Fruit fly (Drosophila melanogaster) whole organism, wandering third instar larva: Measurements from ENCODE around the gene Jon65Ai.

Experiments
- Abd-B ChIP-seq: fragments of >200 bp; optimal IDR thresholded peaks from 2 replicates; lab custom pipeline; 2017; ENCODE audit warnings: missing biosample characterization, missing genetic modification characterization
- CG32264 ChIP-seq: fragments of 200-800 bp; sonication (Bioruptor generic); optimal IDR thresholded peaks from 2 replicates; lab custom pipeline; 2016; ENCODE audit warnings: missing biosample characterization, missing genetic modification characterization
- CG9705 ChIP-seq: fragments of 200-800 bp; sonication (Bioruptor generic); optimal IDR thresholded peaks from 2 replicates; lab custom pipeline; 2018; ENCODE audit warnings: missing biosample characterization, mild to moderate bottlenecking, missing genetic modification characterization
- CrebA ChIP-seq: fragments of 200-800 bp; sonication (Bioruptor generic); optimal IDR thresholded peaks from 2 replicates; lab custom pipeline; 2016; ENCODE audit warnings: missing biosample characterization, mild to moderate bottlenecking, missing genetic modification characterization, borderline replicate concordance
- Dfd ChIP-seq: fragments of >200 bp; optimal IDR thresholded peaks from 2 replicates; lab custom pipeline; 2017; ENCODE audit warnings: missing biosample characterization, missing genetic modification characterization
- Dif ChIP-seq: fragments of 200-275, 200-300 bp; sonication (Bioruptor generic); optimal IDR thresholded peaks from 2 replicates; lab custom pipeline; 2018; ENCODE audit warnings: missing biosample characterization, missing genetic modification characterization; ENCODE audit not compliant: partially characterized antibody
- GATAd ChIP-seq: sonication (Bioruptor generic); optimal IDR thresholded peaks from 2 replicates; lab custom pipeline; 2016; ENCODE audit warnings: missing biosample characterization, missing genetic modification characterization
- HLH106 ChIP-seq: fragments of 200-800 bp; optimal IDR thresholded peaks from 3 replicates; lab custom pipeline; 2019; ENCODE audit warnings: missing biosample characterization, mild to moderate bottlenecking, missing genetic modification characterization, moderate library complexity
- Hnf4 ChIP-seq: fragments of 200-800 bp; sonication (Bioruptor generic); optimal IDR thresholded peaks from 2 replicates; lab custom pipeline; 2016; ENCODE audit warnings: missing biosample characterization, mild to moderate bottlenecking, missing genetic modification characterization
- Hr78 ChIP-seq: fragments of >200 bp; optimal IDR thresholded peaks from 2 replicates; lab custom pipeline; 2017; ENCODE audit warnings: missing biosample characterization, missing genetic modification characterization
- Hr83 ChIP-seq: fragments of 200-300 bp; sonication (Bioruptor generic); optimal IDR thresholded peaks from 2 replicates; lab custom pipeline; 2016; ENCODE audit warnings: missing biosample characterization, mild to moderate bottlenecking, missing genetic modification characterization, moderate library complexity; ENCODE audit not compliant: poor library complexity, severe bottlenecking
- Jra ChIP-seq: sonication (Bioruptor generic); optimal IDR thresholded peaks from 2 replicates; lab custom pipeline; 2016; ENCODE audit warnings: missing biosample characterization, missing genetic modification characterization
- Mio ChIP-seq: sonication (Bioruptor generic); optimal IDR thresholded peaks from 2 replicates; lab custom pipeline; 2016; ENCODE audit warnings: missing biosample characterization, missing genetic modification characterization
- Myc ChIP-seq: fragments of >200 bp; optimal IDR thresholded peaks from 2 replicates; lab custom pipeline; 2017
- OdsH ChIP-seq: fragments of 200-800 bp; sonication (Bioruptor generic); optimal IDR thresholded peaks from 2 replicates; lab custom pipeline; 2016; ENCODE audit warnings: missing biosample characterization, mild to moderate bottlenecking, missing genetic modification characterization
- Rel ChIP-seq, 2 experiments: fragments of 200-800 bp; sonication (Bioruptor generic) in 1 of 2; optimal IDR thresholded peaks; 2 replicates in 1 of 2; 3 replicates in 1 of 2; lab custom pipeline; 2016 to 2019; ENCODE audit warnings: mild to moderate bottlenecking in 2 of 2, missing biosample characterization in 2 of 2, missing genetic modification characterization in 2 of 2, moderate library complexity in 1 of 2
- Sp1 ChIP-seq: fragments of 200-800 bp; sonication (Bioruptor generic); optimal IDR thresholded peaks from 3 replicates; lab custom pipeline; 2019; ENCODE audit warnings: missing biosample characterization, mild to moderate bottlenecking, missing genetic modification characterization, moderate library complexity
- Vsx2 ChIP-seq: fragments of 200-300, 225-300 bp; sonication (Bioruptor generic); optimal IDR thresholded peaks from 2 replicates; lab custom pipeline; 2018; ENCODE audit warnings: missing biosample characterization, missing genetic modification characterization; ENCODE audit not compliant: partially characterized antibody
- br ChIP-seq: fragments of 200-800 bp; sonication (Bioruptor generic); optimal IDR thresholded peaks from 2 replicates; lab custom pipeline; 2016; ENCODE audit warnings: missing biosample characterization, missing genetic modification characterization
- brk ChIP-seq: fragments of 200-800 bp; sonication (Bioruptor generic); optimal IDR thresholded peaks from 2 replicates; lab custom pipeline; 2016; ENCODE audit warnings: missing biosample characterization, mild to moderate bottlenecking, missing genetic modification characterization
- dmrt93B ChIP-seq: fragments of 200-800 bp; sonication (Bioruptor generic); optimal IDR thresholded peaks from 2 replicates; lab custom pipeline; 2018; ENCODE audit warnings: missing biosample characterization, mild to moderate bottlenecking, missing genetic modification characterization
- dsf ChIP-seq: sonication (Bioruptor generic); optimal IDR thresholded peaks from 2 replicates; lab custom pipeline; 2016; ENCODE audit warnings: missing biosample characterization, missing genetic modification characterization, borderline replicate concordance
- foxo ChIP-seq, 2 experiments: fragments of 200-800 bp; sonication (Bioruptor generic); optimal IDR thresholded peaks; 2 replicates in 1 of 2; 3 replicates in 1 of 2; lab custom pipeline; 2016 to 2017; ENCODE audit warnings: missing biosample characterization in 2 of 2, missing genetic modification characterization in 2 of 2
- fru ChIP-seq: fragments of 200-800 bp; sonication (Bioruptor generic); optimal IDR thresholded peaks from 3 replicates; lab custom pipeline; 2016; ENCODE audit warnings: missing biosample characterization, mild to moderate bottlenecking, missing genetic modification characterization
- h ChIP-seq: fragments of 200-800 bp; sonication (Bioruptor generic); optimal IDR thresholded peaks from 3 replicates; lab custom pipeline; 2016; ENCODE audit warnings: missing biosample characterization, mild to moderate bottlenecking, missing genetic modification characterization
- jim ChIP-seq: fragments of 175-275, 200-325 bp; sonication (Bioruptor generic); optimal IDR thresholded peaks from 2 replicates; lab custom pipeline; 2016; ENCODE audit warnings: missing biosample characterization, mild to moderate bottlenecking, missing genetic modification characterization
- lola ChIP-seq: fragments of >200 bp; optimal IDR thresholded peaks from 2 replicates; lab custom pipeline; 2017; ENCODE audit warnings: missing biosample characterization, missing genetic modification characterization
- pan ChIP-seq: fragments of >200 bp; optimal IDR thresholded peaks from 2 replicates; lab custom pipeline; 2017
- psq ChIP-seq: fragments of 200-800 bp; sonication (Bioruptor generic); optimal IDR thresholded peaks from 3 replicates; lab custom pipeline; 2017; ENCODE audit warnings: missing biosample characterization, mild to moderate bottlenecking, missing genetic modification characterization, moderate library complexity
- rgr ChIP-seq: fragments of 200-800 bp; sonication (Bioruptor generic); optimal IDR thresholded peaks from 3 replicates; lab custom pipeline; 2016; ENCODE audit warnings: missing biosample characterization, mild to moderate bottlenecking, missing genetic modification characterization
- sage ChIP-seq: fragments of 200-800 bp; sonication (Bioruptor generic); optimal IDR thresholded peaks from 2 replicates; lab custom pipeline; 2016; ENCODE audit warnings: missing biosample characterization, mild to moderate bottlenecking, missing genetic modification characterization
- sv ChIP-seq: fragments of 200-800 bp; sonication (Bioruptor generic); optimal IDR thresholded peaks from 3 replicates; lab custom pipeline; 2016; ENCODE audit warnings: missing biosample characterization, missing genetic modification characterization
- tai ChIP-seq: sonication (Bioruptor generic); optimal IDR thresholded peaks from 2 replicates; lab custom pipeline; 2016; ENCODE audit warnings: missing biosample characterization, missing genetic modification characterization
- woc ChIP-seq: sonication (Bioruptor generic); optimal IDR thresholded peaks from 2 replicates; lab custom pipeline; 2016; ENCODE audit warnings: missing biosample characterization, mild to moderate bottlenecking, missing genetic modification characterization

Gene Jon65Ai

DNA sequence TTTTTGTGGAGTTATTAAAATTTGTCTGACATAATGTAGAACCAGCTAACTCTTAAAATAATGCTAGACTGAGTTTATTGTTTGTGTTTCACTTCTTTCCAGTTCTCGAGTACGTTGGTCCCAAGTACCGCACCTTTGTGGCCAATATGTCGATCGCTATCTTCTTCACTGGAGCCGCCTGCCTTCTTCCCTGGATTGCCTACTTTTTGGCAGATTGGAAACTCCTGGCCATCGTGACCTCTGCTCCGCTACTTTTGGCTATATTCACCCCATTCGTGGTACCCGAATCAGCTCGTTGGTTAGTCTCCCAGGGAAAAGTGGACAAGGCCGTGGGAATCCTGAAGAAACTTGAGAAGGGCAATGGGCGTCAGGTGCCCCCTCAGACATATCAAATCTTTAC, 15.9 kb upstream of the Jon65Ai start:
- TF ChIP-seq CG9705 (GFP tag; lab: Kevin White, UChicago) (no peak), sv (GFP tag; lab: Kevin White, UChicago) (no peak), Dif (GFP tag; lab: Kevin White, UChicago) (no peak), jim (no peak), Myc (lab: Kevin White, UChicago) (no peak), h (GFP tag; lab: Kevin White, UChicago) (no peak), fru (no peak), Hnf4 (no peak), CG32264 (no peak), brk (GFP tag; lab: Kevin White, UChicago) (no peak), Rel (GFP tag; optimal IDR thresholded peaks at IDR 0.05; lab: Kevin White, UChicago) (no peak), Rel (tag; optimal IDR thresholded peaks at IDR 0.05; lab: Kevin White, UChicago) (no peak), GATAd (GFP tag; lab: Kevin White, UChicago) (no peak)

DNA sequence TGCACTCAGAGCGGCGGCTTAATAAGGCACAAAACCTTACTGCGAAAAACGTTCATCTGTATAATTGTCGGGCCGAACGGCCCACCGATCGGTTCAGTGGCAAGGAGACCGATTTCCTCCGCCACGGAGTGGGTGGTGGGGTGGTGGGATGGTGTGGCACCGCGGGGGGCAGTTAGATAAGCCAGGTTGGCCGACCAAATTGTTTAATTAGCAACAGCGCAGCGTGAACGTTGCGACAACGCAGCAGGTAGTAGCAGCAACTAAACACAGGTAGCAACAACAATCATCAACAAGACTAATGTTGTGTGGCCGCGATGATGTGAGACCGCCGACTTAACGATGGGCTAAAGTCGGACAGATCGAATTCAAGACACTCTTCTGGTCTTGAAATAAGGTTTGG, 13.9 kb upstream of the Jon65Ai start:
- no peak for TF ChIP-seq br
- no peak for TF ChIP-seq HLH106
- no peak for TF ChIP-seq Rel (GFP tag; optimal IDR thresholded peaks at IDR 0.05; lab: Kevin White, UChicago)
- no peak for TF ChIP-seq Rel (tag; optimal IDR thresholded peaks at IDR 0.05; lab: Kevin White, UChicago)
- TF ChIP-seq Hnf4: no peak
- TF ChIP-seq brk (GFP tag; lab: Kevin White, UChicago): no peak
- no peak for TF ChIP-seq Jra (GFP tag; lab: Kevin White, UChicago)
- TF ChIP-seq Mio (GFP tag; lab: Kevin White, UChicago): no peak
- TF ChIP-seq GATAd (GFP tag; lab: Kevin White, UChicago): no peak
- TF ChIP-seq psq (GFP tag; lab: Kevin White, UChicago): no peak
- TF ChIP-seq sv (GFP tag; lab: Kevin White, UChicago): no peak
- no peak for TF ChIP-seq dmrt93B
- TF ChIP-seq sage (GFP tag; lab: Kevin White, UChicago): no peak
- TF ChIP-seq pan: no peak
- TF ChIP-seq Dfd (GFP tag; lab: Kevin White, UChicago): no peak
- TF ChIP-seq foxo (GFP tag; optimal IDR thresholded peaks at IDR 0.05; lab: Kevin White, UChicago): no peak
- TF ChIP-seq woc (GFP tag; lab: Kevin White, UChicago): no peak
- no peak for TF ChIP-seq fru

DNA sequence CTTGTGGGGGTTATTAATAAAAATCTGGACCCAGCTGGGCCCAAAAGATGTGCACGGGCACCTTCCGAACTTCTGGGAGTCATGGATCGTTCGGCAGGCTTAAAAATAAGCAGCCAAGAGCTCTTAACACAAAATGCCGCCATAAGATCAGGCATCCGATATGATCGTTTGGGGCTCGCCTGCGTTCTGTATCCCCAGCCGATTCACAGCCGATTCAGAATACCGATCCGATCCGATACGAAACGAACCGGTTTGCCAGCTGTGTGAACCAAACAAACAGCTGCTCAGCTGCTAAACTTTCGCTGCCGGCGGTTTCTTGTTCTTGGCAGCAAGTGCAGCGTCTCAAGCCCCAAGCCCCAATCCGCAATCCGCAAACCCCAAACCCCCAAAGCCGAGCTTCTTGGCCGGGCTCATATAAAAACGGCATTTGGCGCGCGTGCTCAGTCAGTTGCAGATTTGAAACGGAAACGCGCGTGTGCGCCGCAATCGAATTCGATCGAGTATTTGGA, 11.7 kb upstream of the Jon65Ai start, which contains the start of gene CG42269:
Gene CG42269 (plus strand): TSS at position 416 of the 509 bp plus-strand sequence.
- TF ChIP-seq Hr83 (GFP tag; lab: Kevin White, UChicago) (no peak), Hnf4 (no peak), dsf (no peak), tai (GFP tag; lab: Kevin White, UChicago) (no peak), Dfd (GFP tag; lab: Kevin White, UChicago) (no peak), Mio (GFP tag; lab: Kevin White, UChicago) (no peak), HLH106 (no peak), CrebA (GFP tag; lab: Kevin White, UChicago) (no peak), sage (GFP tag; lab: Kevin White, UChicago) (no peak), CG9705 (GFP tag; lab: Kevin White, UChicago) (no peak), Rel (GFP tag; optimal IDR thresholded peaks at IDR 0.05; lab: Kevin White, UChicago) (peak; percentile 0), Rel (tag; optimal IDR thresholded peaks at IDR 0.05; lab: Kevin White, UChicago) (no peak), br (no peak), Hr78 (GFP tag; lab: Kevin White, UChicago) (no peak), h (GFP tag; lab: Kevin White, UChicago) (peak; percentile 44), lola (GFP tag; lab: Kevin White, UChicago) (no peak)

DNA sequence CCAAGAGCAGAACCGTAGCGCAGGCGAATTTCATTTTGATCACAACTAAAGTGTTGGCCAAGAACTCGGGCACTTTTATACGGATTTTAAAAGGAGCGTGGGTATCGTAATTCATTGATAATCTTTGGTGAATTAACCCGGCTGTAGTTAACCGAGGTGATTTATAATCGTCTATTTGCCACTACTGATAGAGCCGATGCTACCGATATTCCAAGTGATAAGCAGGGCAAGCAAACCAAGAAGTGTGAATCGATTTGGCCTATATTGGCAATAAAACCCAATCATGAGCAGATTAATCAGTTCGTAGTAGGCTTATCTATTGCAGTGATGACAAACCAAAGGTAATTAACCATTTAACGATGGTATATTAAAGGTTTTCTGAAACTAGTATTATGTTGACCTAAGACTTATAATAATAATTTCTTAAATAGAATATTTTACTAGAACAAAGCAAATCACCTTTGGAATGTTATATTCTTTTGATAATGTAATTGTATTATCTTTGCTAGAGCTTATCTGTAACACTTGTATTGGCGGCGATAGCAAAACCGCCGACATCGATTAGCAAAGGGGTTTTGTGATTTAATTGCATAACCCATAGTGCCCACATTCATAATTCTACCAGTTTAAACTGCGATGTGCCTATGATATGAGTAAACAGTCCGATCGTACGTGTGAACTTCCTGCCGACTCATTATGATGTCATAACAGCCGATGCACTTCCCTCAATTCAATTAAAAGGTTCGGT, 8.8 kb upstream of the Jon65Ai start, which contains the start of gene CG10472:
Gene CG10472 (minus strand): TSS at position 51 of the 748 bp plus-strand sequence.
- TF ChIP-seq Sp1 (GFP tag; lab: Kevin White, UChicago) (no peak), OdsH (GFP tag; lab: Kevin White, UChicago) (no peak), Hr78 (GFP tag; lab: Kevin White, UChicago) (no peak), tai (GFP tag; lab: Kevin White, UChicago) (no peak), sv (GFP tag; lab: Kevin White, UChicago) (no peak), Dfd (GFP tag; lab: Kevin White, UChicago) (no peak), Vsx2 (no peak), brk (GFP tag; lab: Kevin White, UChicago) (no peak), Rel (GFP tag; optimal IDR thresholded peaks at IDR 0.05; lab: Kevin White, UChicago) (no peak), Rel (tag; optimal IDR thresholded peaks at IDR 0.05; lab: Kevin White, UChicago) (no peak), foxo (GFP tag; optimal IDR thresholded peaks at IDR 0.05; lab: Kevin White, UChicago) (no peak), Abd-B (GFP tag; lab: Kevin White, UChicago) (no peak), Hnf4 (no peak), HLH106 (no peak), rgr (no peak), GATAd (GFP tag; lab: Kevin White, UChicago) (no peak)
